Fruit fly (Drosophila melanogaster) whole organism, embryonic: ENCODE measurements around the gene CG6511.

Source experiments
- BtbVII ChIP-seq: fragments of 200-800 bp; sonication (Bioruptor generic); optimal IDR thresholded peaks from 3 replicates; lab custom pipeline; 2017; ENCODE audit warnings: missing biosample characterization, mild to moderate bottlenecking, missing genetic modification characterization
- CG10959 ChIP-seq: fragments of 200-800 bp; sonication (Bioruptor generic); IDR thresholded peaks from 2 replicates; pipeline ENCODE4 v1.3.6; 2022; ENCODE audit warnings: missing biosample characterization, missing genetic modification characterization
- CG11456 ChIP-seq: fragments of 200-800 bp; sonication (Bioruptor generic); IDR thresholded peaks from 3 replicates; pipeline ENCODE4 v1.3.6; 2022; ENCODE audit warnings: missing biosample characterization, missing genetic modification characterization
- CG11696 ChIP-seq: fragments of 200-800 bp; sonication (Bioruptor generic); IDR thresholded peaks from 2 replicates; pipeline ENCODE4 v1.3.6; 2022; ENCODE audit warnings: missing biosample characterization, missing genetic modification characterization
- CG14965 ChIP-seq: fragments of 200-800 bp; sonication (Bioruptor generic); optimal IDR thresholded peaks from 2 replicates; lab custom pipeline; 2016; ENCODE audit warnings: missing biosample characterization, missing genetic modification characterization, borderline replicate concordance
- CG16813 ChIP-seq: fragments of 200-800 bp; sonication (Bioruptor generic); IDR thresholded peaks from 3 replicates; pipeline ENCODE4 v1.3.6; 2022; ENCODE audit warnings: missing biosample characterization, missing genetic modification characterization; ENCODE audit not compliant: partially characterized antibody
- CG16863 ChIP-seq: fragments of 200-800 bp; sonication (Bioruptor generic); optimal IDR thresholded peaks from 3 replicates; lab custom pipeline; 2016; ENCODE audit warnings: missing biosample characterization, missing genetic modification characterization
- CG17359 ChIP-seq: fragments of 200-800 bp; sonication (Bioruptor generic); optimal IDR thresholded peaks from 3 replicates; lab custom pipeline; 2018; ENCODE audit warnings: missing biosample characterization, mild to moderate bottlenecking, missing genetic modification characterization, moderate library complexity
- CG2120 ChIP-seq: fragments of 200-800 bp; sonication (Bioruptor generic); optimal IDR thresholded peaks from 3 replicates; lab custom pipeline; 2016; ENCODE audit warnings: missing biosample characterization, missing genetic modification characterization
- CG2875 ChIP-seq: fragments of 200-800 bp; sonication (Bioruptor generic); optimal IDR thresholded peaks from 2 replicates; lab custom pipeline; 2017; ENCODE audit warnings: missing biosample characterization, mild to moderate bottlenecking, missing genetic modification characterization, missing genetic modification reagents
- CG6689 ChIP-seq: fragments of 200-800 bp; sonication (Bioruptor generic); IDR thresholded peaks from 2 replicates; pipeline ENCODE4 v1.3.6; 2022; ENCODE audit warnings: missing biosample characterization, missing genetic modification characterization
- CG7271 ChIP-seq: fragments of 200-800 bp; sonication (Bioruptor generic); optimal IDR thresholded peaks from 2 replicates; lab custom pipeline; 2018; ENCODE audit warnings: missing biosample characterization, mild to moderate bottlenecking, missing genetic modification characterization, moderate library complexity
- CG8290 ChIP-seq, 3 experiments: fragments of 200-800 bp; sonication (Bioruptor generic); optimal IDR thresholded peaks; 2 replicates each; lab custom pipeline; 2016 to 2019; ENCODE audit warnings: missing biosample characterization in 3 of 3, missing genetic modification characterization in 3 of 3, mild to moderate bottlenecking in 2 of 3, moderate library complexity in 1 of 3
- CG8924 ChIP-seq: fragments of 200-800 bp; optimal IDR thresholded peaks from 3 replicates; lab custom pipeline; 2019; ENCODE audit warnings: missing biosample characterization, mild to moderate bottlenecking, missing genetic modification characterization, moderate library complexity
- CG9932 ChIP-seq: fragments of 200-800 bp; sonication (Bioruptor generic); IDR thresholded peaks from 2 replicates; pipeline ENCODE4 v1.3.6; 2022; ENCODE audit warnings: missing biosample characterization, missing genetic modification characterization
- Dfd ChIP-seq, 2 experiments: fragments of >200 bp; optimal IDR thresholded peaks; 2 replicates each; lab custom pipeline; 2017; ENCODE audit warnings: missing biosample characterization in 2 of 2, missing genetic modification characterization in 2 of 2
- Ets65A ChIP-seq: fragments of 200-800 bp; sonication (Bioruptor generic); peaks from one replicate; lab custom pipeline; 2016; ENCODE audit warnings: missing biosample characterization, missing genetic modification characterization
- Fer3 ChIP-seq: fragments of 200-800 bp; sonication (Bioruptor generic); optimal IDR thresholded peaks from 2 replicates; lab custom pipeline; 2018; ENCODE audit warnings: missing biosample characterization, mild to moderate bottlenecking, missing genetic modification characterization, moderate library complexity
- Kr ChIP-seq: fragments of 200-800 bp; sonication (Bioruptor generic); optimal IDR thresholded peaks from 2 replicates; lab custom pipeline; 2017; ENCODE audit warnings: missing biosample characterization, mild to moderate bottlenecking, missing genetic modification characterization
- Neu2 ChIP-seq: fragments of 200-800 bp; sonication (Bioruptor generic); optimal IDR thresholded peaks from 3 replicates; lab custom pipeline; 2016; ENCODE audit warnings: missing biosample characterization, missing genetic modification characterization, borderline replicate concordance
- Poxn ChIP-seq: fragments of 200-800 bp; sonication (Bioruptor generic); IDR thresholded peaks from 2 replicates; pipeline ENCODE4 v1.3.6; 2022; ENCODE audit warnings: missing biosample characterization, missing genetic modification characterization
- Six4 ChIP-seq: fragments of 200-800 bp; sonication (Bioruptor generic); optimal IDR thresholded peaks from 2 replicates; lab custom pipeline; 2016; ENCODE audit warnings: missing biosample characterization, missing genetic modification characterization
- YL-1 ChIP-seq: fragments of 200-800 bp; sonication (Bioruptor generic); optimal IDR thresholded peaks from 3 replicates; lab custom pipeline; 2017; ENCODE audit warnings: missing biosample characterization, mild to moderate bottlenecking, missing genetic modification characterization
- ara ChIP-seq: fragments of 200-800 bp; sonication (Bioruptor generic); IDR thresholded peaks from 2 replicates; pipeline ENCODE4 v1.3.6; 2022; ENCODE audit warnings: missing biosample characterization, missing genetic modification characterization
- caup ChIP-seq: fragments of 200-800 bp; sonication (Bioruptor generic); optimal IDR thresholded peaks from 3 replicates; lab custom pipeline; 2017; ENCODE audit warnings: missing biosample characterization, mild to moderate bottlenecking, missing genetic modification characterization, moderate library complexity; ENCODE audit not compliant: severe bottlenecking
- chm ChIP-seq: fragments of 200-800 bp; sonication (Bioruptor generic); IDR thresholded peaks from 2 replicates; pipeline ENCODE4 v1.3.6; 2022; ENCODE audit warnings: missing biosample characterization, missing genetic modification characterization
- cwo ChIP-seq: fragments of 200-800 bp; sonication (Bioruptor generic); optimal IDR thresholded peaks from 3 replicates; lab custom pipeline; 2017; ENCODE audit warnings: missing biosample characterization, missing genetic modification characterization, mild to moderate bottlenecking, moderate library complexity, missing genetic modification reagents
- dati ChIP-seq: fragments of 200-800 bp; sonication (Bioruptor generic); IDR thresholded peaks from 2 replicates; pipeline ENCODE4 v1.3.6; 2022; ENCODE audit warnings: missing biosample characterization, missing genetic modification characterization
- ems ChIP-seq: fragments of 200-800 bp; sonication (Bioruptor generic); optimal IDR thresholded peaks from 3 replicates; lab custom pipeline; 2016; ENCODE audit warnings: missing biosample characterization, missing genetic modification characterization
- fd64A ChIP-seq: fragments of 200-800 bp; sonication (Bioruptor generic); optimal IDR thresholded peaks from 3 replicates; lab custom pipeline; 2018; ENCODE audit warnings: missing biosample characterization, mild to moderate bottlenecking, missing genetic modification characterization
- fu2 ChIP-seq: fragments of 200-800 bp; sonication (Bioruptor generic); optimal IDR thresholded peaks from 2 replicates; lab custom pipeline; 2016; ENCODE audit warnings: missing biosample characterization, missing genetic modification characterization
- gfzf ChIP-seq: fragments of 200-800 bp; sonication (Bioruptor generic); optimal IDR thresholded peaks from 2 replicates; lab custom pipeline; 2016; ENCODE audit warnings: missing biosample characterization, mild to moderate bottlenecking, missing genetic modification characterization, moderate library complexity
- gsb ChIP-seq: fragments of 200-800 bp; sonication (Bioruptor generic); IDR thresholded peaks from 2 replicates; pipeline ENCODE4 v1.3.6; 2022; ENCODE audit warnings: missing biosample characterization, missing genetic modification characterization
- h ChIP-seq: fragments of >200 bp; optimal IDR thresholded peaks from 2 replicates; lab custom pipeline; 2017
- hbn ChIP-seq: fragments of 200-800 bp; sonication (Bioruptor generic); IDR thresholded peaks from 2 replicates; pipeline ENCODE4 v1.3.6; 2022; ENCODE audit warnings: missing biosample characterization, missing genetic modification characterization; ENCODE audit not compliant: partially characterized antibody
- ind ChIP-seq: fragments of 200-800 bp; sonication (Bioruptor generic); optimal IDR thresholded peaks from 3 replicates; lab custom pipeline; 2016; ENCODE audit warnings: missing biosample characterization, missing genetic modification characterization
- knrl ChIP-seq: fragments of 200-800 bp; sonication (Bioruptor generic); IDR thresholded peaks from 3 replicates; pipeline ENCODE4 v1.3.6; 2022; ENCODE audit warnings: missing biosample characterization, missing genetic modification characterization; ENCODE audit not compliant: partially characterized antibody
- maf-S ChIP-seq: fragments of 200-800 bp; sonication (Bioruptor generic); optimal IDR thresholded peaks from 2 replicates; lab custom pipeline; 2016; ENCODE audit warnings: missing biosample characterization, missing genetic modification characterization
- nerfin-1 ChIP-seq: fragments of 200-800 bp; sonication (Bioruptor generic); optimal IDR thresholded peaks from 3 replicates; lab custom pipeline; 2019; ENCODE audit warnings: missing biosample characterization, mild to moderate bottlenecking, missing genetic modification characterization, moderate library complexity
- odd ChIP-seq: fragments of 200-800 bp; sonication (Bioruptor generic); optimal IDR thresholded peaks from 2 replicates; lab custom pipeline; 2017; ENCODE audit warnings: missing biosample characterization, mild to moderate bottlenecking, missing genetic modification characterization
- repo ChIP-seq: fragments of 200-800 bp; sonication (Bioruptor generic); optimal IDR thresholded peaks from 2 replicates; lab custom pipeline; 2016; ENCODE audit warnings: missing biosample characterization, missing genetic modification characterization
- ro ChIP-seq: fragments of 200-800 bp; sonication (Bioruptor generic); IDR thresholded peaks from 2 replicates; pipeline ENCODE4 v1.3.6; 2022; ENCODE audit warnings: missing biosample characterization, missing genetic modification characterization
- sd ChIP-seq: fragments of 200-800 bp; sonication (Bioruptor generic); optimal IDR thresholded peaks from 3 replicates; lab custom pipeline; 2018; ENCODE audit warnings: missing biosample characterization, mild to moderate bottlenecking, missing genetic modification characterization, moderate library complexity
- stwl ChIP-seq: fragments of 200-800 bp; sonication (Bioruptor generic); optimal IDR thresholded peaks from 3 replicates; lab custom pipeline; 2018; ENCODE audit warnings: missing biosample characterization, mild to moderate bottlenecking, missing genetic modification characterization, moderate library complexity
- sug ChIP-seq: fragments of 200-800 bp; optimal IDR thresholded peaks from 2 replicates; lab custom pipeline; 2019; ENCODE audit warnings: missing biosample characterization, mild to moderate bottlenecking, missing genetic modification characterization, moderate library complexity
- tgo ChIP-seq: fragments of 200-800 bp; sonication (Bioruptor generic); IDR thresholded peaks from 3 replicates; pipeline ENCODE4 v1.3.6; 2022; ENCODE audit warnings: missing biosample characterization, missing genetic modification characterization
- twi ChIP-seq: fragments of 200-800 bp; optimal IDR thresholded peaks from 2 replicates; lab custom pipeline; 2019; ENCODE audit warnings: missing biosample characterization, mild to moderate bottlenecking, missing genetic modification characterization, moderate library complexity
- zen2 ChIP-seq: fragments of 200-800 bp; sonication (Bioruptor generic); IDR thresholded peaks from 3 replicates; pipeline ENCODE4 v1.3.6; 2022; ENCODE audit warnings: missing biosample characterization, missing genetic modification characterization; ENCODE audit not compliant: partially characterized antibody

CG6511 gene

DNA sequence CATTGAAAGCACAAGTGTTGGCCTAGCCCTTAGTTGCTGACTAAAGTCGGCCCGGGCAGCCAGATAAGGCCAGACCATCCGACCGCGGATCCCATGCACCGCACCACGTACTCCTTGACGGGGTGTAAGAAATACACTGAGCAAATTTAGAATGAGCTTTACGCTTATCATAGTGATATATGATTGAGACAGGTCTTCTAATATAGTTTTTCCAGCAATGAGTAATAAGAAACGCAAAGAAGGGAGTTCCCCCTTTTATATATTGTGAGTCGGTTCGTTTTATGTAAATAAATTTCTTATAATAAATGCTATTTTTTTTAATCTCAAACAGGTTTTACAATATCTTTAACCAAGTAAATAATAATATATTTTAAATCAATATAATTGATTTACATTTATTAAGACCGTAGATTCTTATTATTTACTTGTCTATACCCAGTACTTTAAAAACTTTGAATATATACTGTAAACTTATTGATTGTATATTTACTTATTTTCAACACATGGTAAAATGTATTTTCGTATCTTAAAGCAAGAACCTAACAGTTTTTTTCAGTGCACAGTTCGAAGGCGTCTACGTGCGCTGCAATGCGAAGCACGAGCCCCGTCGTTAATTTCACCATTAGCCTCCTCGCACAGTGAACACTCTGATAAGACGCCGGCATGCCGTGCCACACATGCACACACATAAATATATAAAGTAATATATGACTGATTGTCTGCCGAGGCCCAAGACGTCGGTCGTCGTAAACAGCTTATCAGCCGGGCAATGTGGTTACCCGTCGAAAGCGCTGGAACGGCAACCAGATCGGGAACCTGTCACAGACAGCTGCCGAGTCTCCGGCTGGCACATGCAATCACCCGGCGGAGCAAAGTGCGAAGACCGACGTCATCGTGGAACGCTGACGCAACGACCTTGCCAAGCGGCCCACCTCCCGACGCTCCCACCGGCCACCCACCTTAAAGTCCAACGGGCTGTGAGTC is 28.9 kb upstream of the CG6511 start (continued):
- no peak for TF ChIP-seq Ets65A (GFP tag; lab: Kevin White, UChicago)
- TF ChIP-seq CG2875 (GFP tag; lab: Kevin White, UChicago): no peak
- no peak for TF ChIP-seq CG11696 (GFP tag; lab: Robert Waterston, UW)
- TF ChIP-seq fd64A (GFP tag; lab: Kevin White, UChicago): no peak
- no peak for TF ChIP-seq Poxn (GFP tag; lab: Robert Waterston, UW)
- TF ChIP-seq CG10959 (GFP tag; lab: Robert Waterston, UW): no peak
- peak; percentile 59; the same call in 1 of the 3 replicates for TF ChIP-seq CG11456 (GFP tag; lab: Robert Waterston, UW)
- TF ChIP-seq Kr (GFP tag; lab: Kevin White, UChicago): no peak
- TF ChIP-seq tgo: peak; percentile 28; the same call in 2 of the 3 replicates
- no peak for TF ChIP-seq Dfd (GFP tag; optimal IDR thresholded peaks at IDR 0.05; lab: Kevin White, UChicago)
- no peak for TF ChIP-seq ems
- TF ChIP-seq CG17359: peak; percentile 19
- TF ChIP-seq CG9932 (GFP tag; lab: Robert Waterston, UW): 0 out of 2 replicates have a peak, but pooled peaks have one; percentile 25
- TF ChIP-seq zen2 (GFP tag; lab: Robert Waterston, UW): 0 out of 3 replicates have a peak, but pooled peaks have one; percentile 27
- TF ChIP-seq maf-S (GFP tag; lab: Kevin White, UChicago): no peak
- TF ChIP-seq CG7271: no peak
- TF ChIP-seq dati: no peak
- no peak for TF ChIP-seq hbn
- TF ChIP-seq caup (GFP tag; lab: Kevin White, UChicago): no peak
- peak; percentile 93 for TF ChIP-seq cwo
- no peak for TF ChIP-seq gfzf
- TF ChIP-seq fu2 (GFP tag; lab: Kevin White, UChicago): no peak
- no peak for TF ChIP-seq stwl
- peak; percentile 80 for TF ChIP-seq sug (tag; lab: Kevin White, UChicago)
- TF ChIP-seq ind: peak; percentile 41
- TF ChIP-seq repo: no peak
- peak; percentile 21 for TF ChIP-seq twi
- TF ChIP-seq Six4: peak; percentile 55
- TF ChIP-seq ara (GFP tag; lab: Robert Waterston, UW): no peak; the same call in 1 of the 2 replicates
- no peak for TF ChIP-seq Neu2 (GFP tag; lab: Kevin White, UChicago)
- TF ChIP-seq Fer3 (tag; lab: Kevin White, UChicago): no peak
- no peak for TF ChIP-seq h (lab: Kevin White, UChicago)
- TF ChIP-seq CG6689 (GFP tag; lab: Robert Waterston, UW): no peak
- TF ChIP-seq chm (GFP tag; lab: Robert Waterston, UW): 0 out of 2 replicates have a peak, but pooled peaks have one; percentile 24
- TF ChIP-seq nerfin-1 (tag; lab: Kevin White, UChicago): peak; percentile 18
- no peak for TF ChIP-seq CG14965
- no peak for TF ChIP-seq CG8290 (GFP tag; optimal IDR thresholded peaks at IDR 0.05; lab: Kevin White, UChicago)
- TF ChIP-seq CG8290 (tag; optimal IDR thresholded peaks at IDR 0.05; lab: Kevin White, UChicago): peak in 1 of 2 experiments; percentile 52
- TF ChIP-seq CG16813 (GFP tag; lab: Robert Waterston, UW): no peak
- TF ChIP-seq CG8924 (tag; lab: Kevin White, UChicago): peak; percentile 81
- no peak for TF ChIP-seq ro (GFP tag; lab: Robert Waterston, UW)
- peak; percentile 76 for TF ChIP-seq sd (tag; lab: Kevin White, UChicago)
- TF ChIP-seq YL-1 (GFP tag; lab: Kevin White, UChicago): peak; percentile 19
- no peak for TF ChIP-seq BtbVII (GFP tag; lab: Kevin White, UChicago)
- TF ChIP-seq knrl (GFP tag; lab: Robert Waterston, UW): no peak
- TF ChIP-seq CG16863 (GFP tag; lab: Kevin White, UChicago): no peak
- TF ChIP-seq CG2120: peak; percentile 18
- TF ChIP-seq odd: peak; percentile 19
- TF ChIP-seq gsb (GFP tag; lab: Robert Waterston, UW): no peak
